Fruit fly (Drosophila melanogaster): Measurements from ENCODE around the gene Myo61F.

Gene Myo61F

dm6 chr3L:1376014-1376745 lies 57.9 kb downstream of the Myo61F start:
- no peak for TF ChIP-seq insv (optimal IDR thresholded peaks at IDR 0.05)
- no peak for TF ChIP-seq psq (optimal IDR thresholded peaks at IDR 0.05)
- no peak for TF ChIP-seq h (optimal IDR thresholded peaks at IDR 0.05)

DNA sequence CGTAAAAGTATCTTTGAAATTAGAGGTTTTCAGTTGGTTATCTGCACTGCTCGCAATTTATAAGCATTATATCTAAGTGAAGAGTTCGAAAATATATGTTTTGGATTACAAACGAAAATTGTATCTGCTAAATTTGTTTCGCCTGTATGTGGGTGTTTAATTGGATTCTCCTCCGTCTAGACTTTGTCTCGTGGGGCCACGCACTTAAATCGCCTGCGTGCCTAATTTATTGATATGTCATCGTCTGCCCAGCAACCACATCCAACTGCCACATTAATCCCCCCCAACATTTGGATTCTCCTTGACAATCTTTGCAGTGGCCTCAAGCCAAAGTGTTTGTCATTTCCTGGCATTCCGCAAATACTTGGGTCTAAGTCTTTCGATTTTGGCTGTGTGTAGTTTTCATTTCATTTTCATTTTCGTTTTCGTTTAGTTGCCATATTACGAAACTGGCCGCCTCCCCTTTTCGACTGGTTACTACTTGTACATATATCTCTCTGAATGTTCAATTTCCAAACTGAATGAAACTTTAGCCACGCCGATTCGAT lies 59.9 kb downstream of the Myo61F start:
- TF ChIP-seq h (optimal IDR thresholded peaks at IDR 0.05): no peak
- no peak for TF ChIP-seq ttk (optimal IDR thresholded peaks at IDR 0.05)

- TF ChIP-seq Myc (optimal IDR thresholded peaks at IDR 0.05): no peak
- TF ChIP-seq insv (optimal IDR thresholded peaks at IDR 0.05): no peak
- no peak for TF ChIP-seq h (optimal IDR thresholded peaks at IDR 0.05)
- no peak for TF ChIP-seq psq (optimal IDR thresholded peaks at IDR 0.05)
- no peak for TF ChIP-seq Sin3A (optimal IDR thresholded peaks at IDR 0.05)
- TF ChIP-seq ttk (optimal IDR thresholded peaks at IDR 0.05): no peak
These were observed 60.7 kb downstream of the Myo61F start for dm6 chr3L:1378862-1379543.

Data from Kc167 (cell line).